Worm (Caenorhabditis elegans): ENCODE measurements around the gene F16B4.4.

The F16B4.4 gene

ce11 chrV:1607790-1608189 lies 14.0 kb downstream of the F16B4.4 start, which contains the start of gene nhr-178 (continued):
- TF ChIP-seq ztf-7 (tag; optimal IDR thresholded peaks at IDR 0.05) (no peak), nhr-10 (tag; optimal IDR thresholded peaks at IDR 0.05) (no peak), ztf-11 (tag; optimal IDR thresholded peaks at IDR 0.05) (no peak), Y75B8A.6 (GFP tag; IDR thresholded peaks at IDR 0.05) (no peak), saeg-2 (GFP tag; IDR thresholded peaks at IDR 0.05) (no peak), ZK337.2 (GFP tag; IDR thresholded peaks at IDR 0.05) (no peak), nhr-102 (tag; optimal IDR thresholded peaks at IDR 0.05) (peak; percentile 96), unc-130 (GFP tag; optimal IDR thresholded peaks at IDR 0.05) (no peak), ceh-62 (tag; optimal IDR thresholded peaks at IDR 0.05) (no peak), mxl-2 (GFP tag; conservative IDR thresholded peaks at IDR 0.05) (no peak), arid-1 (GFP tag; conservative IDR thresholded peaks at IDR 0.05) (no peak), F44E2.7 (GFP tag; IDR thresholded peaks at IDR 0.05) (no peak), nhr-77 (tag; optimal IDR thresholded peaks at IDR 0.05) (peak; percentile 99), ceh-28 (tag; optimal IDR thresholded peaks at IDR 0.05) (no peak), nhr-25 (tag; optimal IDR thresholded peaks at IDR 0.05; ENCODE audit: borderline replicate concordance, insufficient read depth) (no peak), duxl-1 (tag; optimal IDR thresholded peaks at IDR 0.05; ENCODE audit: poor library complexity) (no peak), zag-1 (tag; optimal IDR thresholded peaks at IDR 0.05) (no peak), vab-7 (GFP tag; IDR thresholded peaks at IDR 0.05) (no peak), egl-27 (tag; optimal IDR thresholded peaks at IDR 0.05) (no peak), nhr-42 (GFP tag; IDR thresholded peaks at IDR 0.05) (peak; percentile 90), dmd-9 (GFP tag; IDR thresholded peaks at IDR 0.05) (no peak), zip-2 (tag; optimal IDR thresholded peaks at IDR 0.05) (no peak), ctbp-1 (GFP tag; IDR thresholded peaks at IDR 0.05) (no peak), set-16 (GFP tag; IDR thresholded peaks at IDR 0.05) (no peak), T20F7.1 (GFP tag; optimal IDR thresholded peaks at IDR 0.05) (no peak), F26F4.8 (GFP tag; conservative IDR thresholded peaks at IDR 0.05) (no peak), rbr-2 (tag; optimal IDR thresholded peaks at IDR 0.05) (no peak), ceh-32 (tag; optimal IDR thresholded peaks at IDR 0.05; ENCODE audit: poor library complexity) (no peak), spr-1 (tag; optimal IDR thresholded peaks at IDR 0.05) (no peak), lir-3 (tag; optimal IDR thresholded peaks at IDR 0.05) (no peak)

- TF ChIP-seq pha-4 (GFP tag; IDR thresholded peaks at IDR 0.05) = no peak
- TF ChIP-seq pha-4 (tag; optimal IDR thresholded peaks at IDR 0.05) = no peak
- TF ChIP-seq nhr-111 (GFP tag; optimal IDR thresholded peaks at IDR 0.05) = no peak
- peak; percentile 16 for TF ChIP-seq nhr-77 (tag; optimal IDR thresholded peaks at IDR 0.05)
- TF ChIP-seq nhr-28 (tag; optimal IDR thresholded peaks at IDR 0.05) = peak; percentile 89
- no peak for TF ChIP-seq vab-7 (GFP tag; IDR thresholded peaks at IDR 0.05)
- no peak for TF ChIP-seq mxl-2 (GFP tag; conservative IDR thresholded peaks at IDR 0.05)
- TF ChIP-seq aha-1 (tag) = peak; percentile 5
- TF ChIP-seq zag-1 (tag; optimal IDR thresholded peaks at IDR 0.05) = no peak
- TF ChIP-seq mdt-29 (GFP tag; IDR thresholded peaks at IDR 0.05) = no peak
- TF ChIP-seq lin-29 (GFP tag; IDR thresholded peaks at IDR 0.05) = no peak
- TF ChIP-seq unc-39 (tag; optimal IDR thresholded peaks at IDR 0.05) = no peak
- no peak for TF ChIP-seq ceh-32 (tag; optimal IDR thresholded peaks at IDR 0.05; ENCODE audit: poor library complexity)
- TF ChIP-seq daf-8 (GFP tag; IDR thresholded peaks at IDR 0.05) = no peak
- TF ChIP-seq jun-1 (tag; optimal IDR thresholded peaks at IDR 0.05) = no peak
- TF ChIP-seq T20F7.1 (GFP tag; optimal IDR thresholded peaks at IDR 0.05) = no peak
- TF ChIP-seq zfp-2 (tag; optimal IDR thresholded peaks at IDR 0.05) = no peak
- TF ChIP-seq Y5F2A.4 (GFP tag; optimal IDR thresholded peaks at IDR 0.05) = no peak
- TF ChIP-seq lir-3 (tag; optimal IDR thresholded peaks at IDR 0.05) = no peak
- TF ChIP-seq dve-1 (tag; optimal IDR thresholded peaks at IDR 0.05; ENCODE audit: insufficient read depth) = peak; percentile 65
- no peak for TF ChIP-seq ceh-28 (tag; optimal IDR thresholded peaks at IDR 0.05)
- no peak for TF ChIP-seq zip-11 (GFP tag; IDR thresholded peaks at IDR 0.05)
- no peak for TF ChIP-seq sdz-12 (GFP tag; optimal IDR thresholded peaks at IDR 0.05)
- no peak for TF ChIP-seq snpc-4 (tag; optimal IDR thresholded peaks at IDR 0.05)
- TF ChIP-seq fos-1 (tag; optimal IDR thresholded peaks at IDR 0.05) = no peak
- no peak for TF ChIP-seq zfp-3 (GFP tag; conservative IDR thresholded peaks at IDR 0.05)
- TF ChIP-seq daf-16 (GFP tag; optimal IDR thresholded peaks at IDR 0.05) = no peak
- TF ChIP-seq daf-16 (tag; optimal IDR thresholded peaks at IDR 0.05) = peak; percentile 81
- no peak for TF ChIP-seq lin-15B (tag; optimal IDR thresholded peaks at IDR 0.05)
- TF ChIP-seq nhr-11 (tag; optimal IDR thresholded peaks at IDR 0.05) = no peak
These were observed 16.3 kb downstream of the F16B4.4 start, which contains the start of gene nhr-177 for ce11 chrV:1610097-1610496. Gene nhr-177, plus strand, starts transcription at chrV:1610263.

Measured in whole organism, L4 larva.